Worm (Caenorhabditis elegans): Measurements from ENCODE around the gene dhcr-7.

dhcr-7 gene

DNA sequence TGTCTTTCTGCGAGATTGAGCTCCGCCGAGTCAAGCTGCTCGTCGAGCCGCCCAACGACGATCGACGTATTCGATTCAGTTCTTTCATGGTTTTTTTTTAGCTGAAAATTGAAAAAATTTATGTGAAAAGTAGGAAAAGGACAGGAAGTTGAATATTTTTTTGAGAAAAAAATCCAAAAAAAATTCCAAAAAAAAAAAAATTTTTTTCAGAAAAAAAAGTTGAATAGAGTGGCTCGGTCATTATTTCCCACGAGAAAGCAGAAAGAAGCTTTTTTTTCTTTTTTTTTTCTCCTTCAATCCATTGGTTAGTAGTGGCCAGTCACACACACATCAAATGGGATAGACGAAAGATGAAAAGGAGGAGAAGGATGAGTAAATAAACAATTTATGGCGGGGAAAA is at the start of gene dhcr-7:
Gene dhcr-7 (minus strand): TSS at position 101 of the 400 bp plus-strand sequence.
- TF ChIP-seq jun-1 (tag; optimal IDR thresholded peaks at IDR 0.05) (no peak), eor-1 (tag; optimal IDR thresholded peaks at IDR 0.05) (no peak), nhr-11 (tag; optimal IDR thresholded peaks at IDR 0.05) (no peak), nhr-67 (tag; optimal IDR thresholded peaks at IDR 0.05) (no peak), fkh-2 (tag; optimal IDR thresholded peaks at IDR 0.05) (no peak), daf-12 (tag; optimal IDR thresholded peaks at IDR 0.05) (no peak), unc-62 (GFP tag; optimal IDR thresholded peaks at IDR 0.05) (no peak), ztf-4 (tag; optimal IDR thresholded peaks at IDR 0.05) (no peak), ceh-82 (tag; optimal IDR thresholded peaks at IDR 0.05) (no peak), fkh-10 (GFP tag; optimal IDR thresholded peaks at IDR 0.05) (no peak), nfya-1 (tag; optimal IDR thresholded peaks at IDR 0.05; ENCODE audit: insufficient read depth) (no peak), unc-39 (tag; optimal IDR thresholded peaks at IDR 0.05) (no peak)

DNA sequence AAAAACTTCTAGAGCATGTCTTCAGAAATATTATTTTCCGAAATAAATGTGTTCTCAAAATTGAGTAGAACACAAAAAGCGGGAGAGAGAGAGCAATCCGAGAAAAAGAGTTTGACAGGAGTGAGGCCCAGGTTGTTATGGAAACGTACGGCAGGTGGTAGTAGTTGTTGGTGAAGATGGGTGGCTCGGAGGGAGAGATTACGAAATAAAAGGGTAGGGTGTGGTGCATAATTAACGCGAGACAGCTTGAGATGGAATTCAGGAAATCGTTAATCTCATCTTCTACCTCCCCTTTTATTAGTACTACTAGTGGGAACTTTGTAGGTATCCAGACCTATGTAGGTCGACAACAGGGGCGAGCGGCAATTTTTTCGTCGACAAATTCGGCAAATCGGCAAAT is 48.9 kb upstream of the dhcr-7 start, which contains the start of gene famh-161:
Gene famh-161 (minus strand): TSS at position 101 of the 400 bp plus-strand sequence.
- TF ChIP-seq ceh-28 (tag; optimal IDR thresholded peaks at IDR 0.05): no peak
- no peak for TF ChIP-seq lsy-12 (tag; optimal IDR thresholded peaks at IDR 0.05)
- TF ChIP-seq pqm-1 (tag; optimal IDR thresholded peaks at IDR 0.05): no peak
- no peak for TF ChIP-seq daf-12 (tag; optimal IDR thresholded peaks at IDR 0.05)
- TF ChIP-seq elt-1 (tag; optimal IDR thresholded peaks at IDR 0.05): no peak
- no peak for TF ChIP-seq egl-27 (tag; optimal IDR thresholded peaks at IDR 0.05)
- no peak for TF ChIP-seq mml-1 (tag; optimal IDR thresholded peaks at IDR 0.05)
- TF ChIP-seq ztf-4 (tag; optimal IDR thresholded peaks at IDR 0.05): no peak
- TF ChIP-seq ceh-82 (tag; optimal IDR thresholded peaks at IDR 0.05): no peak
- no peak for TF ChIP-seq pha-4 (tag; optimal IDR thresholded peaks at IDR 0.05)
- TF ChIP-seq ceh-16 (tag; optimal IDR thresholded peaks at IDR 0.05): no peak
- TF ChIP-seq nhr-23 (tag; optimal IDR thresholded peaks at IDR 0.05): no peak
- no peak for TF ChIP-seq ama-1 (optimal IDR thresholded peaks at IDR 0.05)
- no peak for TF ChIP-seq nhr-11 (tag; optimal IDR thresholded peaks at IDR 0.05)

DNA sequence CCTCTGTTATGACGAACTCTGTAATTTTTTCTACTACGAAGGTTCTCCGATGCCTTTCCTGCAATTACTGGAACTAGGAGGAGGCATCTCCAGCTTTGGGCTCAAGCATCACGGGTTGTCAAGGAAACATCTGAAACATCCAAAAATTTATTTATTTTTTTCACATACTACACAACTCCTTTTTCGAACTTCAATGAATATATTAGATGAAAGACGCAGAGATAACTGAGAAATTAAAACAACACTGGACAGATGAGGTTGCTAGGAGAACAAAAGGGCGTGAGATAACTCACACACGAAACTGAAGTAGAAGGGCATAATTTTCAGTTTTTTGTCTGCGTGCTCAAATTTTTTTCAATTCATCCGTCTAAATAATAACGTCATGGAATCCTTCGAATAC is 42.3 kb upstream of the dhcr-7 start, which contains the start of gene Y38H6C.13:
Gene Y38H6C.13 (plus strand): TSS at position 301 of the 400 bp plus-strand sequence.
- TF ChIP-seq lin-39 (tag; optimal IDR thresholded peaks at IDR 0.05) (no peak), nfya-1 (tag; optimal IDR thresholded peaks at IDR 0.05; ENCODE audit: insufficient read depth) (no peak), ama-1 (optimal IDR thresholded peaks at IDR 0.05) (no peak), ceh-28 (tag; optimal IDR thresholded peaks at IDR 0.05) (no peak), ceh-9 (tag; optimal IDR thresholded peaks at IDR 0.05) (no peak), elt-1 (tag; optimal IDR thresholded peaks at IDR 0.05) (no peak), jun-1 (tag; optimal IDR thresholded peaks at IDR 0.05) (no peak), nhr-77 (tag; optimal IDR thresholded peaks at IDR 0.05) (no peak), nhr-12 (tag; optimal IDR thresholded peaks at IDR 0.05) (no peak), aly-2 (tag; optimal IDR thresholded peaks at IDR 0.05) (no peak), fkh-10 (GFP tag; optimal IDR thresholded peaks at IDR 0.05) (no peak)

DNA sequence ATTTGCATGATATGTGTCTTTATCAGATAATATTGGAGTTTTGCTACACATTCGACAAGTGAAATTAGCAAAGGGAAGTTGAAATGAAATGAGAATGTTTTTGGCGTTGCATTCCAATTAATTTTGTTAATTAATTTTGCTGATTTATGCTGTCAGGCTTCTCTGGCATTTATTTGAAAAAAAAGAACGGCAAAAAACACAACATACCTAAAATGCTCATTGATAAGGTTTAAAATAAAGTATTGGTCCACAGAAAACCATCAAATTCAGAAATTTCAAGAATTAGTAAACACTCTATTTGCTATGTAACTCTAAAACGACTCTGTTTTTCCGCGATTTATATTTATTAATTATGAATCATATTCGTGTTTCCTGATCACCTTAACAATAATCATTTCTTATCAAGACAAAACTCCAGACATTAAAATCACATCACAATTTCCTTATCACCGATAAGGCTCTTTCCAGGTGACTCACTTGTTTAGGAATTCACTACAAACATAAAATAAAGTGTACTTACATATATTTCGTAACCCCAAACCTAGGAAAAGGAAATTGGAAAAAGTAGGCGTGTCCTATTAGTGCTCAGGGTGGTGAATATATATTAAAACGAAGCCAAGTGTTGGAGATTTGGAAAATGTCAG is 40.8 kb upstream of the dhcr-7 start, which contains the start of the genes srh-166 and Y38H6C.24:
Gene srh-166 (minus strand): TSS at position 51 of the 644 bp plus-strand sequence.
Gene Y38H6C.24 (plus strand): TSS at position 620 of the 644 bp plus-strand sequence.
- TF ChIP-seq mdl-1 (tag; optimal IDR thresholded peaks at IDR 0.05) (no peak), lin-39 (tag; optimal IDR thresholded peaks at IDR 0.05) (no peak), nhr-25 (tag; optimal IDR thresholded peaks at IDR 0.05) (no peak), unc-62 (GFP tag; optimal IDR thresholded peaks at IDR 0.05) (no peak), sea-2 (GFP tag; optimal IDR thresholded peaks at IDR 0.05) (no peak), jun-1 (tag; optimal IDR thresholded peaks at IDR 0.05) (peak; percentile 52), eor-1 (tag; optimal IDR thresholded peaks at IDR 0.05) (no peak), elt-2 (tag; optimal IDR thresholded peaks at IDR 0.05) (peak; percentile 82), nhr-77 (tag; optimal IDR thresholded peaks at IDR 0.05) (no peak), pqm-1 (tag; optimal IDR thresholded peaks at IDR 0.05) (peak; percentile 89), ceh-9 (tag; optimal IDR thresholded peaks at IDR 0.05) (no peak), skn-1 (tag; optimal IDR thresholded peaks at IDR 0.05) (peak; percentile 41), nhr-237 (tag; optimal IDR thresholded peaks at IDR 0.05) (no peak), mml-1 (tag; optimal IDR thresholded peaks at IDR 0.05) (no peak), pha-4 (tag; optimal IDR thresholded peaks at IDR 0.05) (no peak)

DNA sequence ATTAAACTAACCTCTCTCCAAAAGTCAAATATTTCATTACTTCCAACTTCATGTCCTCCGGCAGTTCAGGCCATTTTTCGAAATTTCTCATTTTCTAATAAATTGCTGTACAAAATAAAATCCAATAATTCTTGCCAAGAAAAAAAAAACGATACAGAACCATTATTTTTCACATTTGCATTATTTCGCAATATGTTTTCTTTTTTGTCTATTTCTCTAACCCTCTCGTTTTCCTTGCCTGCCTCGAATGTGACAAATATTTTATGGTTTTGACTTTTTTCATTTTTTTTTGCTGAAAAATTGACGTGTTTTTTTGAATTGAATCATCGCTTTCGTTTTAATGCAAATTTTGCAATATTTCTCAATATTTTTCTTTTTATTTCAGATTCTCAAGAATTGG is 37.0 kb upstream of the dhcr-7 start, which contains the start of the genes Y38H6C.9 and fbxa-150:
Gene Y38H6C.9 (minus strand): TSS at position 52 of the 400 bp plus-strand sequence.
Gene fbxa-150 (plus strand): TSS at position 380 of the 400 bp plus-strand sequence.
- TF ChIP-seq elt-2 (tag; optimal IDR thresholded peaks at IDR 0.05) (no peak), jun-1 (tag; optimal IDR thresholded peaks at IDR 0.05) (no peak), elt-1 (tag; optimal IDR thresholded peaks at IDR 0.05) (no peak), nhr-76 (tag; optimal IDR thresholded peaks at IDR 0.05) (no peak), nfya-1 (tag; optimal IDR thresholded peaks at IDR 0.05; ENCODE audit: insufficient read depth) (no peak)

All from whole organism, L3 larva.